Worm (Caenorhabditis elegans): ENCODE measurements around the gene lsm-7.

DNA sequence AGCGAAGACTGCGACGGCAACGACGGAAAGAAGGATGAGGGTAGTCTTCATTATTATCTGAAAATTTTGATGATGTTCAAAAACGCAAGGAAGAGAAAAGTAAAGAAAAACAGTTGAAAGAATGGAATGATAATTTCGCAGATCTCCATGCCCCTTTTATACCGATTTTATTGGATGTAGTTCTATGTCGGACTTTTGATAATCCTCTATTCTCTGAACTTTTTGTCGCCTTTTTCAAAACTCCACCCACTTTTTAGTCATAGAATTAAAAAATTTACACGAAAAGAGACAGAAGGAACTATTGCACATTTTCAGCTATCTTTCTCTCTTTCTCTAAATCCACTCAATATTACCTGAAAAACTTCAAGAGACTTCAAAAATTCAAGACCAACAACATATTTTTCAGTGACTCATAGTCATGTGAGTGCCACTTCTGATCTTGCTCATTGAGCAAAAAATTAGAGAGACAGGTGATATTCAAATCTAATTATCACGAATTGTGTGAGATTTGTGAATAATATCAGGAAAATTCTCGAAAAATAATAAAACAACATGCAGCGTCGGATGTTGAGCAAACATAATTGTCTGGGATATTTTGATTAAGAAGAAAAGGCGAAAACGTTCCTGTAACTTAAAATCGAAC lies 43.4 kb upstream of the lsm-7 start, which contains the start of gene F13E9.15:
- TF ChIP-seq ama-1 (optimal IDR thresholded peaks at IDR 0.05) (no peak), tra-4 (tag; optimal IDR thresholded peaks at IDR 0.05) (no peak), tbx-37 (GFP tag; conservative IDR thresholded peaks at IDR 0.05) (no peak), B0310.2 (tag; optimal IDR thresholded peaks at IDR 0.05) (no peak), hnd-1 (tag; optimal IDR thresholded peaks at IDR 0.05) (no peak), tbx-11 (GFP tag; IDR thresholded peaks at IDR 0.05) (no peak), scrt-1 (GFP tag; IDR thresholded peaks at IDR 0.05) (no peak), sea-1 (GFP tag; conservative IDR thresholded peaks at IDR 0.05) (no peak), ets-7 (tag; optimal IDR thresholded peaks at IDR 0.05) (no peak), flt-1 (GFP tag; IDR thresholded peaks at IDR 0.05) (no peak), aly-1 (tag; optimal IDR thresholded peaks at IDR 0.05) (no peak)
